Fruit fly (Drosophila melanogaster): ENCODE data around the gene CG46281.
A peak's percentile ranks its signal among the peaks of the same experiment; 100 is the strongest.

Gene CG46281

DNA sequence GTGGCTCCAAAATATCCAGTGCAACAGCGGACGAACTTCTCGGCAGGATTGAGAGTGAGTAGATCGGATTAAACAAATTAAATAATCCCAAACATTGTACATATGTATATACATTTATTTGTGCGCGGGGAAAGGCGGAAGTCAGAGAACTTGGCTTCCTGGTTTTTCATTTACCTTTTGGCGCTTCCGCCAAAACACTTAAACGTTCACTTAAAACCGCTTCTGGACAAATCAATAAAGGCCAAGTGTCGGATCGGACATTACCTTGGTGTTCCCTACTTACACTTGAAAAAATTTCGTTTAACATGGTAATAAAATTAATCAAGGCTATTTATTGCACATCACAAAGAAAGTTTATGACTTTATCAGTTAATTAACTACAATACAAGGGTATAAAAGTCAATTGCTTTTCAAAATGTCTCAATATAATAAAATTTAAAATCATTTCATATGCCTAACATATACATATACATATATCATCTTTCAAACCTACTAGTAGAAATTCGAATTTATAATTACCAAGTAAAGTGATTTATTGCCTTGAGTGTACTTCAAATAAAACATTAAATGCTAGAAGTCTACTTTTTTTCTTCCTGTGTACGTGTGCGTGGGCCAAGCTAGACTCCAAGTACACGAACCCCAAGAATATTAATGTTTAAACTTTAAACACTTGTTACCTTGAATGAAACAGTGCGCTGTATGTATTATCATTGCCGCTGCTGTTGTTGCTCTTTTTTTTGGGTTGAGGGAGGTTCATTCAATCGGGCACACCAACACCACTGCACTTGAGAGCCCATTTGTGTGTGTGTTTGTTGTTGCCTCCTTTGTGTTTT is 48.6 kb downstream of the CG46281 start (continued):
- TF ChIP-seq repo (GFP tag; optimal IDR thresholded peaks at IDR 0.05) (peak; percentile 13), CG30431 (GFP tag; optimal IDR thresholded peaks at IDR 0.05) (no peak), phol (tag; optimal IDR thresholded peaks at IDR 0.05) (peak; percentile 78), Bgb (GFP tag; IDR thresholded peaks at IDR 0.05; ENCODE audit: partially characterized antibody) (no peak), Optix (GFP tag; IDR thresholded peaks at IDR 0.05) (no peak), CG3281 (GFP tag; optimal IDR thresholded peaks at IDR 0.05) (peak; percentile 78), Hr39 (optimal IDR thresholded peaks at IDR 0.05) (no peak), otp (GFP tag; IDR thresholded peaks at IDR 0.05) (no peak), CG14441 (GFP tag; IDR thresholded peaks at IDR 0.05) (peak; percentile 50), trem (tag; optimal IDR thresholded peaks at IDR 0.05) (peak; percentile 34), onecut (GFP tag; IDR thresholded peaks at IDR 0.05) (peak; percentile 86), Chrac-16 (GFP tag; optimal IDR thresholded peaks at IDR 0.05) (peak; percentile 48), pzg (GFP tag; optimal IDR thresholded peaks at IDR 0.05) (no peak), lab (GFP tag; optimal IDR thresholded peaks at IDR 0.05) (peak; percentile 81), pho (GFP tag; optimal IDR thresholded peaks at IDR 0.05) (no peak), Dll (GFP tag; IDR thresholded peaks at IDR 0.05; ENCODE audit: partially characterized antibody) (no peak), zen (tag; optimal IDR thresholded peaks at IDR 0.05) (peak; percentile 51), CG43689 (GFP tag; IDR thresholded peaks at IDR 0.05) (no peak), sens-2 (GFP tag; IDR thresholded peaks at IDR 0.05) (no peak), CG12744 (GFP tag; optimal IDR thresholded peaks at IDR 0.05) (peak; percentile 34), TFAM (GFP tag; optimal IDR thresholded peaks at IDR 0.05) (no peak), Doc2 (GFP tag; IDR thresholded peaks at IDR 0.05) (no peak), zf30C (GFP tag; optimal IDR thresholded peaks at IDR 0.05) (peak; percentile 66), gsb (GFP tag; IDR thresholded peaks at IDR 0.05) (peak; percentile 25; the same call in 1 of the 2 replicates), CG32772 (GFP tag; IDR thresholded peaks at IDR 0.05) (peak; percentile 44; the same call in 1 of the 2 replicates), CG10267 (tag; optimal IDR thresholded peaks at IDR 0.05) (peak; percentile 67), slp2 (GFP tag; optimal IDR thresholded peaks at IDR 0.05) (no peak), CG14667 (GFP tag; IDR thresholded peaks at IDR 0.05) (peak; percentile 52; the same call in 1 of the 2 replicates), MBD-R2 (GFP tag; IDR thresholded peaks at IDR 0.05) (no peak; the same call in 1 of the 2 replicates), fd96Cb (tag; optimal IDR thresholded peaks at IDR 0.05) (peak; percentile 51), Sox100B (GFP tag; optimal IDR thresholded peaks at IDR 0.05) (peak; percentile 71), CG42726 (GFP tag; IDR thresholded peaks at IDR 0.05; ENCODE audit: partially characterized antibody) (no peak), CG16815 (GFP tag; optimal IDR thresholded peaks at IDR 0.05) (peak; percentile 34), btn (GFP tag; optimal IDR thresholded peaks at IDR 0.05) (no peak), ara (GFP tag; IDR thresholded peaks at IDR 0.05) (peak; percentile 60), Bdp1 (GFP tag; optimal IDR thresholded peaks at IDR 0.05) (no peak), vfl (GFP tag; optimal IDR thresholded peaks at IDR 0.05) (no peak), CG10654 (GFP tag; optimal IDR thresholded peaks at IDR 0.05) (peak; percentile 58), Six4 (GFP tag; optimal IDR thresholded peaks at IDR 0.05) (peak; percentile 43), gsb-n (tag; optimal IDR thresholded peaks at IDR 0.05) (no peak), pita (GFP tag; optimal IDR thresholded peaks at IDR 0.05) (no peak), CG17829 (tag; optimal IDR thresholded peaks at IDR 0.05) (peak; percentile 70), ftz-f1 (GFP tag; optimal IDR thresholded peaks at IDR 0.05) (no peak), CHES-1-like (GFP tag; optimal IDR thresholded peaks at IDR 0.05) (no peak), Abd-B (GFP tag; optimal IDR thresholded peaks at IDR 0.05) (peak; percentile 52), CG11504 (tag; optimal IDR thresholded peaks at IDR 0.05) (peak; percentile 85), lov (optimal IDR thresholded peaks at IDR 0.05) (no peak), lov (GFP tag; IDR thresholded peaks at IDR 0.05) (0 out of 3 replicates have a peak, but pooled peaks have one; percentile 7), CG34376 (GFP tag; optimal IDR thresholded peaks at IDR 0.05) (no peak), E2f2 (GFP tag; IDR thresholded peaks at IDR 0.05) (peak; percentile 38; the same call in 1 of the 2 replicates)

Data from whole organism, embryonic.